Fruit fly (Drosophila melanogaster): Measurements from ENCODE around the gene ppk31.

Gene ppk31

DNA sequence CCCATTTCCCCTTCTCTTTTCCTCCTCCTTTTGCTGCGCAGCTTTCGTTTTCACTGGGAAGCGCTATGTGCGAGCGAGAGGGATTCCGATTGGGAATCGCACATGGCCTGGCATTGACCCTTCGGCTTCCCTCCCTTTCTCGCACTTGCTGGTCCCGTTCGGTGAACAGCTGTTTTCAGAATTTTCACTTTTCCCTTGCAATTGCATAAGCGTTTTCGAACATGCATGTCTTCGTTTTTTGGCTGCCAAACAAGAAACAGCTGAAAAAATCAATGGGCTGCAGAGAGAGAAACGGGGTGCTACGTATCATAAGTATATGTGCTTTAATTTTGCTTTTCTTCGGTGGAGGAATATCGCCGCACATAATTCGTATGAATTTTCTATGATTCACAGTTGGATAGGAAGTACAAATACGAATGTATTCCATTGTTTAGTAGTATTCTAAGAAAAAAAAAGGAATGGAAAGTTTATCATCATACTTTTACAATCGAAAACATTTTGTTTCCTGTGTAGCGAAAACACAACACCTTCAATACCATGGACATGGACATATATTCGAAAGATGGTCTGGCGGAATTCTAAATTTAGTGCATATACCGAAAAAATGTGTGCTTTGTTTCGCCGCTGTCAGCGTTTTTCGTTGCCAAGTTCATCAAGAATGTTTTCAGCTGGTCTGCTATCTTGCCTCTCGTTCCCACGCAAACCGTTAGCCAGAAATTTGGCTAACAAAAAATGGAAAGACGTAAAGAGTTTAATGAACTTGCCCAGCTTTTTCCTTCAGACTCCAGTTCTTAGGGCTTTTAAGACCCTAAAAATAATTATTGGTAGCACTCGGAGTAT is 10.6 kb upstream of the ppk31 start (continued):
- TF ChIP-seq Hr78 (GFP tag; optimal IDR thresholded peaks at IDR 0.05) (peak in 1 of 2 experiments; percentile 8), CG7786 (GFP tag; optimal IDR thresholded peaks at IDR 0.05) (peak; percentile 45), CG6683 (GFP tag; optimal IDR thresholded peaks at IDR 0.05) (no peak), oc (tag; optimal IDR thresholded peaks at IDR 0.05) (no peak), CG5245 (GFP tag; optimal IDR thresholded peaks at IDR 0.05) (no peak), Spps (tag; optimal IDR thresholded peaks at IDR 0.05) (no peak), pita (GFP tag; optimal IDR thresholded peaks at IDR 0.05) (no peak), fru (optimal IDR thresholded peaks at IDR 0.05) (no peak), lbe (GFP tag; optimal IDR thresholded peaks at IDR 0.05) (no peak), CG7987 (GFP tag; optimal IDR thresholded peaks at IDR 0.05) (no peak), dan (GFP tag; IDR thresholded peaks at IDR 0.05) (no peak), nmo (GFP tag; optimal IDR thresholded peaks at IDR 0.05) (peak; percentile 57), CG7928 (GFP tag; optimal IDR thresholded peaks at IDR 0.05) (no peak), sug (tag; optimal IDR thresholded peaks at IDR 0.05) (no peak), crc (GFP tag; optimal IDR thresholded peaks at IDR 0.05) (no peak), CG9437 (GFP tag; optimal IDR thresholded peaks at IDR 0.05) (peak; percentile 43), CG9797 (GFP tag; optimal IDR thresholded peaks at IDR 0.05) (no peak), cg (GFP tag; optimal IDR thresholded peaks at IDR 0.05) (no peak), sna (GFP tag; IDR thresholded peaks at IDR 0.05; ENCODE audit: partially characterized antibody) (no peak), Hr39 (optimal IDR thresholded peaks at IDR 0.05) (no peak), Lim3 (GFP tag; IDR thresholded peaks at IDR 0.05) (no peak), Adf1 (GFP tag; IDR thresholded peaks at IDR 0.05) (no peak), Fer3 (tag; optimal IDR thresholded peaks at IDR 0.05) (peak; percentile 56), CG4328 (GFP tag; optimal IDR thresholded peaks at IDR 0.05) (peak; percentile 17), eyg (GFP tag; optimal IDR thresholded peaks at IDR 0.05) (no peak), Oli (tag; optimal IDR thresholded peaks at IDR 0.05) (peak; percentile 59), zfh2 (GFP tag; optimal IDR thresholded peaks at IDR 0.05) (peak; percentile 76), grau (tag; optimal IDR thresholded peaks at IDR 0.05) (peak; percentile 65), da (GFP tag; optimal IDR thresholded peaks at IDR 0.05) (no peak), Six4 (GFP tag; optimal IDR thresholded peaks at IDR 0.05) (no peak), CG18262 (tag; optimal IDR thresholded peaks at IDR 0.05) (peak; percentile 29), klu (GFP tag; IDR thresholded peaks at IDR 0.05) (no peak), CG17612 (GFP tag; IDR thresholded peaks at IDR 0.05) (no peak), tin (GFP tag; optimal IDR thresholded peaks at IDR 0.05) (no peak), abd-A (tag; optimal IDR thresholded peaks at IDR 0.05) (no peak), CG3847 (GFP tag; IDR thresholded peaks at IDR 0.05) (peak; percentile 29; the same call in 1 of the 2 replicates), CG10565 (GFP tag; optimal IDR thresholded peaks at IDR 0.05) (no peak), CG30020 (tag; optimal IDR thresholded peaks at IDR 0.05) (no peak), CG18619 (GFP tag; optimal IDR thresholded peaks at IDR 0.05) (peak; percentile 55), CG12104 (GFP tag; optimal IDR thresholded peaks at IDR 0.05) (no peak), ewg (GFP tag; optimal IDR thresholded peaks at IDR 0.05) (peak; percentile 31), Dfd (GFP tag; optimal IDR thresholded peaks at IDR 0.05) (no peak), Tbp (GFP tag; optimal IDR thresholded peaks at IDR 0.05) (no peak)
